Fruit fly (Drosophila melanogaster): ENCODE measurements around the gene eIF3l.

DNA sequence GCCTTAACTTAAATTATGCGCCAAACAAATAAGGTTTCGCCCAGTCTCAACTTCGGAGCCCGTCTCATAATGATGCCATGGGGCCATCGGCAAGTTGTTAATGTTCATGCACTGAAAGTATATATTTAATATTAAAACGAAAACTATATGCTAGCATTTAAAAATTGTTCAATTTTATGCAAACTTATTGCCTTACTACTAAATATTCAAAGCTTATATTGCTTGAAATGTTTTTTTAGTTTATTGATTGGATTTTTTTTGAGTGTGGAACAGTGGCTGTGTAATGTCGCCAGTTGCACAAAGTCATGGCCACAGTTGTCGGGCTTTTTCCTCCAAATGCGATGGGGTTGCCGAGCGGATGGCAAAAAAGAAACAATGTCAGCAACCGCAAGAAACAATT is 31.7 kb downstream of the eIF3l start:
- TF ChIP-seq psq (optimal IDR thresholded peaks at IDR 0.05) (no peak), insv (optimal IDR thresholded peaks at IDR 0.05) (no peak), Myc (optimal IDR thresholded peaks at IDR 0.05) (no peak), Sin3A (optimal IDR thresholded peaks at IDR 0.05) (no peak)

All from Kc167 (cell line).